Fruit fly (Drosophila melanogaster) whole organism, embryonic: ENCODE data around the gene Rh2.

Experiments used
- Blimp-1 ChIP-seq: fragments of 200-800 bp; sonication (Bioruptor generic); optimal IDR thresholded peaks from 3 replicates; lab custom pipeline; 2018; ENCODE audit warnings: missing biosample characterization, missing genetic modification characterization, mild to moderate bottlenecking, moderate library complexity, missing genetic modification reagents
- CG11085 ChIP-seq: fragments of 200-800 bp; sonication (Bioruptor generic); IDR thresholded peaks from 2 replicates; pipeline ENCODE4 v1.3.6; 2022; ENCODE audit warnings: missing biosample characterization, missing genetic modification characterization
- CG16815 ChIP-seq: fragments of 200-800 bp; sonication (Bioruptor generic); optimal IDR thresholded peaks from 3 replicates; lab custom pipeline; 2017; ENCODE audit warnings: missing biosample characterization, mild to moderate bottlenecking, missing genetic modification characterization
- CG4820 ChIP-seq: fragments of 200-800 bp; sonication (Bioruptor generic); optimal IDR thresholded peaks from 3 replicates; lab custom pipeline; 2016; ENCODE audit warnings: missing biosample characterization, missing genetic modification characterization
- CG8765 ChIP-seq: fragments of 200-800 bp; sonication (Bioruptor generic); IDR thresholded peaks from 2 replicates; pipeline ENCODE4 v1.3.6; 2022; ENCODE audit warnings: missing biosample characterization, missing genetic modification characterization
- CG9817 ChIP-seq: fragments of 200-800 bp; sonication (Bioruptor generic); optimal IDR thresholded peaks from 2 replicates; lab custom pipeline; 2018; ENCODE audit warnings: missing biosample characterization, mild to moderate bottlenecking, missing genetic modification characterization, moderate library complexity
- Dfd ChIP-seq, 2 experiments: fragments of >200 bp; optimal IDR thresholded peaks; 2 replicates each; lab custom pipeline; 2017; ENCODE audit warnings: missing biosample characterization in 2 of 2, missing genetic modification characterization in 2 of 2
- MBD-R2 ChIP-seq: fragments of 200-800 bp; sonication (Bioruptor generic); IDR thresholded peaks from 2 replicates; pipeline ENCODE4 v1.3.6; 2022; ENCODE audit warnings: missing biosample characterization, missing genetic modification characterization
- MTF-1 ChIP-seq: fragments of 200-800 bp; sonication (Bioruptor generic); optimal IDR thresholded peaks from 2 replicates; lab custom pipeline; 2018; ENCODE audit warnings: missing biosample characterization, mild to moderate bottlenecking, missing genetic modification characterization, borderline replicate concordance
- Optix ChIP-seq: fragments of 200-800 bp; sonication (Bioruptor generic); IDR thresholded peaks from 3 replicates; pipeline ENCODE4 v1.3.6; 2022; ENCODE audit warnings: missing biosample characterization, missing genetic modification characterization
- chn ChIP-seq: fragments of 200-800 bp; sonication (Bioruptor generic); optimal IDR thresholded peaks from 2 replicates; lab custom pipeline; 2016; ENCODE audit warnings: missing biosample characterization, missing genetic modification characterization
- corto ChIP-seq: fragments of 200-800 bp; sonication (Bioruptor generic); optimal IDR thresholded peaks from 2 replicates; lab custom pipeline; 2016; ENCODE audit warnings: missing biosample characterization, mild to moderate bottlenecking, missing genetic modification characterization, moderate library complexity
- gcm ChIP-seq: fragments of 200-800 bp; sonication (Bioruptor generic); optimal IDR thresholded peaks from 2 replicates; lab custom pipeline; 2019; ENCODE audit warnings: missing biosample characterization, mild to moderate bottlenecking, missing genetic modification characterization, moderate library complexity

dm6 chr3R:18905555-18905920 is 6.3 kb downstream of the Rh2 start, which contains the start of gene CG14292:
- TF ChIP-seq CG16815 (no peak), CG8765 (GFP tag; lab: Robert Waterston, UW) (no peak), Dfd (GFP tag; optimal IDR thresholded peaks at IDR 0.05; lab: Kevin White, UChicago) (no peak), CG11085 (GFP tag; lab: Robert Waterston, UW) (no peak), CG9817 (tag; lab: Kevin White, UChicago) (no peak), Blimp-1 (no peak), corto (no peak), CG4820 (GFP tag; lab: Kevin White, UChicago) (no peak), chn (GFP tag; lab: Kevin White, UChicago) (no peak), MBD-R2 (GFP tag; lab: Robert Waterston, UW) (no peak), Optix (no peak), MTF-1 (no peak), gcm (GFP tag; lab: Kevin White, UChicago) (no peak)
